Worm (Caenorhabditis elegans) whole organism, L3 larva: Measurements from ENCODE around the gene F42F12.4.

Source experiments
- ama-1 ChIP-seq: fragments of 150-350 bp; optimal IDR thresholded peaks from 2 replicates; lab custom pipeline; 2018
- egl-5 ChIP-seq: fragments of 150-350 bp; optimal IDR thresholded peaks from 2 replicates; lab custom pipeline; 2017; ENCODE audit warnings: missing biosample characterization, missing genetic modification reagents, missing genetic modification characterization, inconsistent platforms
- fos-1 ChIP-seq: fragments of 150-350 bp; optimal IDR thresholded peaks from 2 replicates; lab custom pipeline; 2014; ENCODE audit warnings: missing biosample characterization, missing genetic modification characterization
- lin-15B ChIP-seq: fragments of 150-350 bp; optimal IDR thresholded peaks from 2 replicates; lab custom pipeline; 2014; ENCODE audit warnings: missing biosample characterization, missing genetic modification characterization
- nhr-12 ChIP-seq: fragments of 150-350 bp; optimal IDR thresholded peaks from 2 replicates; lab custom pipeline; 2014; ENCODE audit warnings: missing biosample characterization, missing genetic modification characterization
- nhr-23 ChIP-seq: fragments of 150-350 bp; optimal IDR thresholded peaks from 2 replicates; lab custom pipeline; 2014; ENCODE audit warnings: missing biosample characterization, missing genetic modification reagents, missing genetic modification characterization
- nhr-237 ChIP-seq: fragments of 150-350 bp; optimal IDR thresholded peaks from 2 replicates; lab custom pipeline; 2014; ENCODE audit warnings: missing biosample characterization, missing genetic modification characterization
- pqm-1 ChIP-seq: fragments of 150-350 bp; optimal IDR thresholded peaks from 2 replicates; lab custom pipeline; 2017; ENCODE audit warnings: missing biosample characterization, missing genetic modification characterization, inconsistent platforms
- sea-2 ChIP-seq: fragments of 150-350 bp; sonication (generic microtip); optimal IDR thresholded peaks from 4 replicates; lab custom pipeline; 2014; ENCODE audit warnings: missing biosample characterization, missing genetic modification reagents, missing genetic modification characterization
- skn-1 ChIP-seq: fragments of 150-350 bp; optimal IDR thresholded peaks from 2 replicates; lab custom pipeline; 2014; ENCODE audit warnings: missing biosample characterization, missing genetic modification characterization
- snpc-4 ChIP-seq: fragments of 150-350 bp; optimal IDR thresholded peaks from 2 replicates; lab custom pipeline; 2014; ENCODE audit warnings: missing biosample characterization, missing genetic modification characterization
- tbx-2 ChIP-seq: sonication (generic microtip); optimal IDR thresholded peaks from 2 replicates; lab custom pipeline; 2016; ENCODE audit warnings: mild to moderate bottlenecking, missing genetic modification characterization, missing compliant biosample characterization
- unc-39 ChIP-seq: sonication (generic microtip); optimal IDR thresholded peaks from 4 replicates; lab custom pipeline; 2017; ENCODE audit warnings: missing biosample characterization, missing genetic modification characterization

- TF ChIP-seq tbx-2 (no peak), nhr-23 (tag; lab: Kevin White, UChicago) (no peak), lin-15B (no peak), nhr-12 (tag; lab: Kevin White, UChicago) (no peak), egl-5 (tag; lab: Kevin White, UChicago) (no peak), skn-1 (tag; lab: Kevin White, UChicago) (no peak), fos-1 (tag; lab: Kevin White, UChicago) (no peak), pqm-1 (peak; percentile 3), nhr-237 (no peak), sea-2 (GFP tag; lab: Kevin White, UChicago) (no peak), unc-39 (tag; lab: Kevin White, UChicago) (no peak), ama-1 (lab: Kevin White, UChicago) (no peak), snpc-4 (tag; lab: Kevin White, UChicago) (no peak)
Observed at ce11 chrX:12352872-12353271, at the start of gene F42F12.4.
